Worm (Caenorhabditis elegans) whole organism, L4 larva: ENCODE results near the gene zig-2.

Experiments used
- F49E8.2 ChIP-seq: sonication (generic microtip); optimal IDR thresholded peaks from 2 replicates; lab custom pipeline; 2016; ENCODE audit warnings: missing compliant biosample characterization, mild to moderate bottlenecking, missing genetic modification characterization, borderline replicate concordance
- R02D3.7 ChIP-seq: fragments of 150-350 bp; sonication (generic microtip); optimal IDR thresholded peaks from 3 replicates; lab custom pipeline; 2014; ENCODE audit warnings: missing biosample characterization, missing genetic modification characterization
- T26A8.4 ChIP-seq: fragments of 200-800 bp; sonication (Bioruptor generic); IDR thresholded peaks from 2 replicates; pipeline ENCODE4 v1.3.6; 2022; ENCODE audit warnings: missing genetic modification characterization, missing compliant biosample characterization
- Y105C5A.15 ChIP-seq: fragments of 200-800 bp; sonication (Bioruptor generic); IDR thresholded peaks from 2 replicates; pipeline ENCODE4 v1.3.6; 2022; ENCODE audit warnings: missing genetic modification characterization, missing compliant biosample characterization
- aly-2 ChIP-seq: sonication (generic microtip); optimal IDR thresholded peaks from 2 replicates; lab custom pipeline; 2018; ENCODE audit warnings: missing biosample characterization, missing genetic modification characterization
- ama-1 ChIP-seq: fragments of 150-350 bp; optimal IDR thresholded peaks from 2 replicates; lab custom pipeline; 2014; ENCODE audit warnings: inconsistent platforms, mixed read lengths
- ceh-20 ChIP-seq: fragments of 200-800 bp; sonication (Bioruptor generic); IDR thresholded peaks from 2 replicates; pipeline ENCODE4 v1.3.6; 2022; ENCODE audit warnings: missing genetic modification reagents, missing genetic modification characterization, missing compliant biosample characterization
- ceh-28 ChIP-seq: fragments of 150-350 bp; optimal IDR thresholded peaks from 2 replicates; lab custom pipeline; 2014; ENCODE audit warnings: missing biosample characterization, missing genetic modification reagents, missing genetic modification characterization
- ceh-44 ChIP-seq: fragments of 200-800 bp; sonication (Bioruptor generic); IDR thresholded peaks from 2 replicates; pipeline ENCODE4 v1.3.6; 2022; ENCODE audit warnings: missing genetic modification reagents, missing genetic modification characterization, missing compliant biosample characterization
- ceh-82 ChIP-seq: sonication (generic microtip); optimal IDR thresholded peaks from 2 replicates; lab custom pipeline; 2017; ENCODE audit warnings: missing biosample characterization, missing genetic modification characterization
- daf-12 ChIP-seq: fragments of 150-350 bp; optimal IDR thresholded peaks from 2 replicates; lab custom pipeline; 2014; ENCODE audit warnings: missing biosample characterization, missing genetic modification reagents, missing genetic modification characterization
- dmd-6 ChIP-seq: fragments of 200-800 bp; sonication (Bioruptor generic); IDR thresholded peaks from 2 replicates; pipeline ENCODE4 v1.3.6; 2022; ENCODE audit warnings: missing genetic modification reagents, missing genetic modification characterization, missing compliant biosample characterization
- dmd-9 ChIP-seq: fragments of 200-800 bp; sonication (Bioruptor generic); IDR thresholded peaks from 2 replicates; pipeline ENCODE4 v1.3.6; 2022; ENCODE audit warnings: missing genetic modification reagents, missing genetic modification characterization, missing compliant biosample characterization
- duxl-1 ChIP-seq: sonication (generic microtip); optimal IDR thresholded peaks from 2 replicates; lab custom pipeline; 2016; ENCODE audit warnings: mild to moderate bottlenecking, missing genetic modification characterization, moderate library complexity, missing compliant biosample characterization; ENCODE audit not compliant: poor library complexity
- egl-27 ChIP-seq: sonication (generic microtip); optimal IDR thresholded peaks from 3 replicates; lab custom pipeline; 2017; ENCODE audit warnings: missing biosample characterization, missing genetic modification reagents, missing genetic modification characterization
- fkh-10 ChIP-seq: fragments of 150-350 bp; optimal IDR thresholded peaks from 2 replicates; lab custom pipeline; 2014; ENCODE audit warnings: missing biosample characterization, missing genetic modification reagents, missing genetic modification characterization
- fos-1 ChIP-seq: fragments of 150-350 bp; optimal IDR thresholded peaks from 2 replicates; lab custom pipeline; 2014; ENCODE audit warnings: missing biosample characterization, missing genetic modification characterization
- gei-8 ChIP-seq: fragments of 200-800 bp; sonication (Bioruptor generic); optimal IDR thresholded peaks from 2 replicates; lab custom pipeline; 2018; ENCODE audit warnings: mild to moderate bottlenecking, missing genetic modification characterization, missing compliant biosample characterization
- hlh-11 ChIP-seq: fragments of 200-800 bp; sonication (Bioruptor generic); optimal IDR thresholded peaks from 2 replicates; lab custom pipeline; 2018; ENCODE audit warnings: mild to moderate bottlenecking, missing genetic modification characterization, missing compliant biosample characterization
- jun-1 ChIP-seq: fragments of 150-350 bp; optimal IDR thresholded peaks from 2 replicates; lab custom pipeline; 2014; ENCODE audit warnings: missing biosample characterization, missing genetic modification reagents, missing genetic modification characterization
- lin-13 ChIP-seq: fragments of 150-350 bp; optimal IDR thresholded peaks from 2 replicates; lab custom pipeline; 2014; ENCODE audit warnings: missing biosample characterization, missing genetic modification reagents, missing genetic modification characterization
- lin-15B ChIP-seq: fragments of 150-350 bp; sonication (generic microtip); optimal IDR thresholded peaks from 3 replicates; lab custom pipeline; 2014; ENCODE audit warnings: missing biosample characterization, missing genetic modification characterization
- lin-38 ChIP-seq: fragments of 200-800 bp; sonication (Bioruptor generic); IDR thresholded peaks from 2 replicates; pipeline ENCODE4 v1.3.6; 2022; ENCODE audit warnings: missing genetic modification reagents, missing genetic modification characterization, missing compliant biosample characterization
- lir-3 ChIP-seq: sonication (generic microtip); optimal IDR thresholded peaks from 2 replicates; lab custom pipeline; 2016; ENCODE audit warnings: mild to moderate bottlenecking, missing genetic modification characterization, missing compliant biosample characterization
- lsy-2 ChIP-seq, 2 experiments: fragments of 150-350 bp in 1 of 2; sonication (generic microtip) in 1 of 2; optimal IDR thresholded peaks; 2 replicates each; lab custom pipeline; 2014 to 2017; ENCODE audit warnings: missing biosample characterization in 2 of 2, missing genetic modification characterization in 2 of 2
- madf-9 ChIP-seq: fragments of 200-800 bp; sonication (Bioruptor generic); conservative IDR thresholded peaks from 2 replicates; pipeline ENCODE4 v1.3.6; 2022; ENCODE audit warnings: missing genetic modification reagents, missing genetic modification characterization, missing compliant biosample characterization
- mes-2 ChIP-seq: sonication (generic microtip); optimal IDR thresholded peaks from 2 replicates; lab custom pipeline; 2016; ENCODE audit warnings: missing genotype, mild to moderate bottlenecking, missing genetic modification characterization, missing compliant biosample characterization; ENCODE audit not compliant: poor library complexity, severe bottlenecking
- nhr-11 ChIP-seq: fragments of 150-350 bp; optimal IDR thresholded peaks from 2 replicates; lab custom pipeline; 2014; ENCODE audit warnings: missing biosample characterization, missing genetic modification characterization
- nhr-237 ChIP-seq: sonication (generic microtip); optimal IDR thresholded peaks from 2 replicates; lab custom pipeline; 2017; ENCODE audit warnings: missing biosample characterization, missing genetic modification characterization
- nhr-25 ChIP-seq: sonication (generic microtip); optimal IDR thresholded peaks from 2 replicates; lab custom pipeline; 2017; ENCODE audit warnings: missing genetic modification characterization, mild to moderate bottlenecking, missing compliant biosample characterization, antibody characterized with exemption, moderate library complexity, borderline replicate concordance; ENCODE audit not compliant: insufficient read depth
- pha-4 ChIP-seq, 2 experiments: fragments of 150-350 bp in 1 of 2; fragments of 200-800 bp in 1 of 2; sonication (Bioruptor generic) in 1 of 2; IDR thresholded peaks in 1 of 2; optimal IDR thresholded peaks in 1 of 2; 2 replicates each; pipeline versions ENCODE4 v1.3.6 to Lab custom; 2014 to 2022; ENCODE audit warnings: missing genetic modification characterization in 2 of 2, missing genetic modification reagents in 2 of 2, missing biosample characterization in 1 of 2, missing compliant biosample characterization in 1 of 2
- php-3 ChIP-seq: fragments of 200-800 bp; sonication (Bioruptor generic); IDR thresholded peaks from 2 replicates; pipeline ENCODE4 v1.3.6; 2022; ENCODE audit warnings: missing genetic modification reagents, missing genetic modification characterization, missing compliant biosample characterization
- rbr-2 ChIP-seq: sonication (generic microtip); optimal IDR thresholded peaks from 2 replicates; lab custom pipeline; 2016; ENCODE audit warnings: missing genotype, missing genetic modification characterization, missing compliant biosample characterization
- skn-1 ChIP-seq: fragments of 150-350 bp; optimal IDR thresholded peaks from 2 replicates; lab custom pipeline; 2014; ENCODE audit warnings: missing biosample characterization, missing genetic modification characterization
- tag-97 ChIP-seq: fragments of 200-800 bp; sonication (Bioruptor generic); IDR thresholded peaks from 2 replicates; pipeline ENCODE4 v1.3.6; 2022; ENCODE audit warnings: missing genetic modification characterization, missing compliant biosample characterization
- unc-62 ChIP-seq, 3 experiments: fragments of 150-350 bp in 1 of 3; sonication (generic microtip); optimal IDR thresholded peaks in 2 of 3; peaks in 1 of 3; 1 replicate in 1 of 3; 2 replicates in 2 of 3; lab custom pipeline; 2014 to 2017; ENCODE audit warnings: missing biosample characterization in 3 of 3, missing genetic modification characterization in 3 of 3, missing genetic modification reagents in 3 of 3, missing genotype in 1 of 3
- zag-1 ChIP-seq: fragments of 150-350 bp; optimal IDR thresholded peaks from 2 replicates; lab custom pipeline; 2014; ENCODE audit warnings: missing biosample characterization, missing genetic modification characterization
- zfp-2 ChIP-seq: sonication (generic microtip); optimal IDR thresholded peaks from 2 replicates; lab custom pipeline; 2016; ENCODE audit warnings: mild to moderate bottlenecking, missing genetic modification characterization, missing compliant biosample characterization
- zfp-3 ChIP-seq: fragments of 200-800 bp; sonication (Bioruptor generic); conservative IDR thresholded peaks from 2 replicates; pipeline ENCODE4 v1.3.6; 2022; ENCODE audit warnings: missing genetic modification reagents, missing genetic modification characterization, missing compliant biosample characterization
- zip-11 ChIP-seq: fragments of 200-800 bp; sonication (Bioruptor generic); IDR thresholded peaks from 2 replicates; pipeline ENCODE4 v1.3.6; 2022; ENCODE audit warnings: missing genetic modification characterization, missing compliant biosample characterization
- ztf-7 ChIP-seq: fragments of 150-350 bp; optimal IDR thresholded peaks from 2 replicates; lab custom pipeline; 2014; ENCODE audit warnings: missing biosample characterization, missing genetic modification characterization

The zig-2 gene

DNA sequence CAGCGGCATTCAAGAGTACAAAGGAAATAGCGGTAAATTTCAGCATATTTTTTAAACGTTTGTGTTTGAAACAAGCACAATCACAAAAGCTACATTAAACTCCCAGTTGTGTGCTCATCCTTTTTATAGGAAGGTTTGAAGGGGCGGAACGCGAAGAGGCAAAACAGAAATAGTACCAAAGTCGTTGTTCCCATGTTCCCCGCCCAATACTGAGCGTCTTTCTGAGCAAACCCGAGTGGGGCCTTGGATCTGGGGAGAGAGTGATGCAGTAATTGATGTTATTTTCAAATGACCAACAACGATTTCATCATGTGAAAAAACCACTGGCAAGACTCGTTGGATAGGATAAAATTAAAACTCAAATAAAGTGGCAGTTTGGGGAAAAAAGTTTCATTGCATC, at the start of gene zig-2:
zig-2 (minus strand) TSS at position 101 of the 400 bp plus-strand sequence.
- no peak for TF ChIP-seq duxl-1
- TF ChIP-seq, all 104 proteins: peak for 0

DNA sequence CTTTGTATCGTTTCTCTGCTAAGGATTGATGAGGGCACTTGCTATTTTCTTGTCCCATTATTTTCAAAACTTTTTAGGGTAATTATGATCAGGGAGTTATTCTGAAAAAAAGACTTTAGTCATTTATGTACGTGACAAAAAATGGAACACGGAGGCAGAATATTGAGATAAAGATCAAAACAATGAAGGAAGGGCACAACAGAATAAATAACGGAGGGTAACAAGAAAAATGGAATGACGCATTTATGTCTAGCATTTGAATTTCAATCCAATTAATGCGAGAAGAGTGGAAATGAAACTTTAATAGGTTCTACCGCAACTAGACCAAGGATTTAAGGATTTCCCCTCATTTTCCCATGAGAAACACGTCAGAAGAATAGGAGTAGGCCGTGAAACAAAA, 37.1 kb upstream of the zig-2 start, which contains the start of gene glb-13:
glb-13 (minus strand) TSS at position 101 of the 400 bp plus-strand sequence.
- TF ChIP-seq lsy-2 (tag; optimal IDR thresholded peaks at IDR 0.05; lab: Kevin White, UChicago) (no peak), daf-12 (tag; lab: Kevin White, UChicago) (no peak), nhr-237 (no peak), ceh-28 (tag; lab: Kevin White, UChicago) (no peak), lir-3 (tag; lab: Kevin White, UChicago) (no peak), nhr-25 (tag; lab: Kevin White, UChicago) (no peak), unc-62 (GFP tag; optimal IDR thresholded peaks at IDR 0.05 in 1 of 2; lab: Kevin White, UChicago) (peak in 1 of 2 experiments; percentile 78), unc-62 (tag; optimal IDR thresholded peaks at IDR 0.05; lab: Kevin White, UChicago) (no peak), fos-1 (no peak)

DNA sequence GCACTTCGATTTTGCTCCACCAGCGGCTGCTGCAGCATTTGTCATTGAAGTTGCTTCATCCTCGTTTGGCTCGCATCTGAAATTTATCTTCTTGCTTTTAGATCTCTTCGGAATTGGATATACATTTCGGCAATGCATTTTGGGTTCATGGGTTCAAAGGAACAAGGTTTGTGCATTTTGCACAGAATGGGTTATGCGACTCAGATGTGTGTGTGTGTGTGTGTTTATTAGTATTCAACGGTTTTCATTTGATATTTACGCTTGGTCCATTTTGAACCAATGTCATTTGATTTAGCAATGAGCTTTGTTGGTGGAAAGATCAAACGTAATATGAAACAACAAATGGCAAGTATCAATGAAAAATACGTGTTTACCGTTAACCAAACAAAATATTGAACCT, 34.5 kb upstream of the zig-2 start:
- TF ChIP-seq lin-38 (GFP tag; lab: Robert Waterston, UW) (no peak), unc-62 (GFP tag; optimal IDR thresholded peaks at IDR 0.05 in 1 of 2; lab: Kevin White, UChicago) (peak in 1 of 2 experiments; percentile 90), unc-62 (tag; optimal IDR thresholded peaks at IDR 0.05; lab: Kevin White, UChicago) (no peak)

DNA sequence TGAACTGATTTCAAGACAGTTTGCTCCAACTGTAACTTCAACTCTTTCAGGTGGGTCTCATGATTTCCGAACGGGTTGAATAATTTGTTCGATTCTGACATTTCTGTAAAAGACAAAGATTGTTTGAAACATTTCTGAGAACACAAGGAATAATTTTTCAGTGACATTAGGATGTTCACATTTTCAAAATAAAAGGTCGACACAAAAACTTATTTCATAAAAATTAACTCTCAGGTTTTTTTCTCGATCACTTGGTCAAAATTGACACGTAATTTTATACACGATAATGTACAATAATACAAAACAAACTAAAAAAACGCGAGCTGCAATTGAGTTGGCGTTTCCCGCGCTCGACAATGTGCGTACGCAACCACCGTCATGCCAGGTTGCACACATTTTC, 30.1 kb upstream of the zig-2 start, which contains the start of gene rif-1.2:
rif-1.2 (minus strand) TSS at position 101 of the 400 bp plus-strand sequence.
- no peak for TF ChIP-seq hlh-11 (tag; lab: Kevin White, UChicago)
- no peak for TF ChIP-seq ceh-44 (GFP tag; lab: Robert Waterston, UW)
- no peak for TF ChIP-seq dmd-9 (GFP tag; lab: Robert Waterston, UW)
- TF ChIP-seq ama-1 (lab: Kevin White, UChicago), result no peak
- TF ChIP-seq fkh-10 (GFP tag; lab: Kevin White, UChicago), result no peak
- no peak for TF ChIP-seq zfp-2 (tag; lab: Kevin White, UChicago)
- no peak for TF ChIP-seq jun-1 (tag; lab: Kevin White, UChicago)
- no peak for TF ChIP-seq tag-97 (GFP tag; lab: Robert Waterston, UW)
- TF ChIP-seq, all 104 proteins: peak for 0

DNA sequence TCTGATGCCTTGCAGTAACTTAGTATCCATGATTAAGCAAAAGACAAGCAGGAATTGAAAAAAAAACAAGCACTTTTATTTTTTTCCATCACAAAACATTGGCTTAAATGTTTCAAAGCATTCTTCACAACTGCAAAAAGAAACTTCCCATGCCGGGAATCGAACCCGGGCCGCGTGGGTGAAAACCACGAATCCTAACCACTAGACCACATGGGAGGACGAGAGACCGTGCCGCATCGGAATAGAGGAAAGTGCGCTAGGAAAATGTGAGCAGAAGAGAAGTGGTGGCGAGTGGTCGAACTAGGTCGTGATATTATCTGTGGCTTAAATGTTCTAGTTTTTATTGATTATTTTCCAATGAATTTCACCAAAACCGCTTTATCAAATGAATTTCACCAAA, 26.3 kb upstream of the zig-2 start:
- TF ChIP-seq F49E8.2 (no peak), ceh-82 (no peak), egl-27 (tag; lab: Kevin White, UChicago) (no peak), lin-15B (tag; lab: Kevin White, UChicago) (no peak), zag-1 (tag; lab: Kevin White, UChicago) (no peak), zfp-3 (GFP tag; lab: Robert Waterston, UW) (no peak), lsy-2 (tag; optimal IDR thresholded peaks at IDR 0.05; lab: Kevin White, UChicago) (no peak), pha-4 (GFP tag; IDR thresholded peaks at IDR 0.05; lab: Robert Waterston, UW) (no peak), pha-4 (tag; optimal IDR thresholded peaks at IDR 0.05; lab: Kevin White, UChicago) (no peak), zip-11 (GFP tag; lab: Robert Waterston, UW) (no peak), lin-13 (GFP tag; lab: Kevin White, UChicago) (peak; percentile 13), ztf-7 (peak; percentile 59), dmd-6 (GFP tag; lab: Robert Waterston, UW) (peak; percentile 55), aly-2 (no peak), nhr-11 (tag; lab: Kevin White, UChicago) (no peak), hlh-11 (tag; lab: Kevin White, UChicago) (peak; percentile 53), T26A8.4 (GFP tag; lab: Robert Waterston, UW) (no peak; the same call in 1 of the 2 replicates), gei-8 (GFP tag; lab: Kevin White, UChicago) (peak; percentile 0), skn-1 (no peak), rbr-2 (tag; lab: Kevin White, UChicago) (peak; percentile 30), mes-2 (tag; lab: Kevin White, UChicago) (peak; percentile 81), daf-12 (tag; lab: Kevin White, UChicago) (no peak), lir-3 (tag; lab: Kevin White, UChicago) (no peak), ceh-20 (GFP tag; lab: Robert Waterston, UW) (0 out of 2 replicates have a peak, but pooled peaks have one; percentile 33), Y105C5A.15 (GFP tag; lab: Robert Waterston, UW) (0 out of 2 replicates have a peak, but pooled peaks have one; percentile 55), madf-9 (GFP tag; lab: Robert Waterston, UW) (peak; percentile 55; the same call in 1 of the 2 replicates), dmd-9 (GFP tag; lab: Robert Waterston, UW) (peak; percentile 60; the same call in 1 of the 2 replicates), php-3 (peak; percentile 65; the same call in 1 of the 2 replicates), R02D3.7 (tag; lab: Kevin White, UChicago) (no peak)
